Fruit fly (Drosophila melanogaster) S2 (cell line): ENCODE results near the gene CG11149.

ENCODE experiments used
- CG8478 ChIP-seq: fragments of >200 bp; optimal IDR thresholded peaks from 2 replicates; lab custom pipeline; 2018
- CTCF ChIP-seq, 2 experiments: fragments of >200 bp; optimal IDR thresholded peaks; 2 replicates each; lab custom pipeline; 2018

- TF ChIP-seq CG8478 (no peak), CTCF (optimal IDR thresholded peaks at IDR 0.05; lab: Kevin White, UChicago) (no peak)
These were observed 42.4 kb downstream of the CG11149 start, which contains the start of gene CG12511 for dm6 chr2L:5678282-5678681.
